Worm (Caenorhabditis elegans) whole organism, young adult: ENCODE data around the gene W09G12.10.

Source experiments
- C06A6.2 ChIP-seq: fragments of 200-800 bp; sonication (Bioruptor generic); conservative IDR thresholded peaks from 2 replicates; pipeline ENCODE4 v1.3.6; 2022; ENCODE audit warnings: missing genetic modification characterization, missing compliant biosample characterization
- F33H1.4 ChIP-seq: fragments of 200-800 bp; sonication (Bioruptor generic); IDR thresholded peaks from 2 replicates; pipeline ENCODE4 v1.3.6; 2022; ENCODE audit warnings: missing genetic modification reagents, missing genetic modification characterization, missing compliant biosample characterization
- Y95B8A.8 ChIP-seq: fragments of 200-800 bp; sonication (Bioruptor generic); IDR thresholded peaks from 2 replicates; pipeline ENCODE4 v1.3.6; 2022; ENCODE audit warnings: missing genetic modification reagents, missing genetic modification characterization, missing compliant biosample characterization
- ama-1 ChIP-seq, 3 experiments: fragments of 150-350 bp in 1 of 3; sonication (generic microtip) in 2 of 3; optimal IDR thresholded peaks; 2 replicates each; lab custom pipeline; 2014 to 2018; ENCODE audit warnings: missing biosample characterization in 2 of 3, missing genetic modification characterization in 2 of 3, missing genetic modification reagents in 2 of 3
- dpl-1 ChIP-seq: fragments of 150-350 bp; optimal IDR thresholded peaks from 2 replicates; lab custom pipeline; 2014; ENCODE audit warnings: missing biosample characterization, missing genetic modification reagents, missing genetic modification characterization
- efl-1 ChIP-seq: fragments of 150-350 bp; optimal IDR thresholded peaks from 2 replicates; lab custom pipeline; 2014; ENCODE audit warnings: missing biosample characterization, missing genetic modification reagents, missing genetic modification characterization
- lin-26 ChIP-seq: fragments of 200-800 bp; sonication (Bioruptor generic); IDR thresholded peaks from 2 replicates; pipeline ENCODE4 v1.3.6; 2022; ENCODE audit warnings: missing genetic modification reagents, missing genetic modification characterization, missing compliant biosample characterization
- madf-6 ChIP-seq: fragments of 200-800 bp; sonication (Bioruptor generic); IDR thresholded peaks from 2 replicates; pipeline ENCODE4 v1.3.6; 2022; ENCODE audit warnings: missing genetic modification reagents, missing genetic modification characterization, missing compliant biosample characterization
- nfya-2 ChIP-seq: fragments of 200-800 bp; sonication (Bioruptor generic); IDR thresholded peaks from 2 replicates; pipeline ENCODE4 v1.3.6; 2022; ENCODE audit warnings: missing genetic modification reagents, missing genetic modification characterization, missing compliant biosample characterization
- pha-4 ChIP-seq: fragments of 150-350 bp; sonication (generic microtip); optimal IDR thresholded peaks from 2 replicates; lab custom pipeline; 2014; ENCODE audit warnings: missing biosample characterization, missing genetic modification reagents, missing genetic modification characterization
- sdz-38 ChIP-seq: sonication (generic microtip); optimal IDR thresholded peaks from 2 replicates; lab custom pipeline; 2016; ENCODE audit warnings: missing genotype, missing genetic modification characterization, missing compliant biosample characterization

- TF ChIP-seq sdz-38 (tag; lab: Kevin White, UChicago) (no peak), F33H1.4 (GFP tag; lab: Robert Waterston, UW) (no peak), nfya-2 (GFP tag; lab: Robert Waterston, UW) (no peak), pha-4 (tag; lab: Kevin White, UChicago) (no peak), C06A6.2 (GFP tag; lab: Robert Waterston, UW) (no peak), Y95B8A.8 (no peak), madf-6 (GFP tag; lab: Robert Waterston, UW) (no peak), efl-1 (GFP tag; lab: Kevin White, UChicago) (no peak), ama-1 (optimal IDR thresholded peaks at IDR 0.05; lab: Kevin White, UChicago) (no peak), ama-1 (GFP tag; optimal IDR thresholded peaks at IDR 0.05; lab: Kevin White, UChicago) (no peak), dpl-1 (GFP tag; lab: Kevin White, UChicago) (no peak), lin-26 (GFP tag; lab: Robert Waterston, UW) (no peak)
Observed at ce11 chrIV:1264928-1265327, 43.8 kb upstream of the W09G12.10 start, which contains the start of gene F38A1.13.
